Worm (Caenorhabditis elegans) whole organism, early embryonic: ENCODE measurements around the gene F55C9.15.
"Not testable (repeated sequence)": the region's sequence is repeated elsewhere in the genome, so short reads cannot be mapped to it uniquely, and the experiment has no call there.

Experiments
- B0310.2 ChIP-seq: sonication (generic microtip); optimal IDR thresholded peaks from 2 replicates; lab custom pipeline; 2016; ENCODE audit warnings: mild to moderate bottlenecking, missing genetic modification characterization, missing compliant biosample characterization
- F13C5.2 ChIP-seq: sonication (generic microtip); optimal IDR thresholded peaks from 2 replicates; lab custom pipeline; 2017; ENCODE audit warnings: mild to moderate bottlenecking, missing genetic modification characterization, inconsistent platforms, missing compliant biosample characterization
- ama-1 ChIP-seq: fragments of 150-350 bp; optimal IDR thresholded peaks from 2 replicates; lab custom pipeline; 2014
- flt-1 ChIP-seq: fragments of 200-800 bp; sonication (Bioruptor generic); IDR thresholded peaks from 2 replicates; pipeline ENCODE4 v1.3.6; 2022; ENCODE audit warnings: missing genetic modification characterization, missing compliant biosample characterization
- hmg-4 ChIP-seq: fragments of 200-800 bp; sonication (Bioruptor generic); optimal IDR thresholded peaks from 2 replicates; lab custom pipeline; 2018; ENCODE audit warnings: mild to moderate bottlenecking, missing genetic modification characterization, missing compliant biosample characterization
- pes-1 ChIP-seq: fragments of 200-800 bp; sonication (Bioruptor generic); IDR thresholded peaks from 2 replicates; pipeline ENCODE4 v1.3.6; 2022; ENCODE audit warnings: missing genetic modification reagents, missing genetic modification characterization, missing compliant biosample characterization
- sea-1 ChIP-seq: fragments of 200-800 bp; sonication (Bioruptor generic); conservative IDR thresholded peaks from 2 replicates; pipeline ENCODE4 v1.3.6; 2022; ENCODE audit warnings: missing genetic modification characterization, missing compliant biosample characterization
- tbx-37 ChIP-seq: fragments of 200-800 bp; sonication (Bioruptor generic); conservative IDR thresholded peaks from 2 replicates; pipeline ENCODE4 v1.3.6; 2022; ENCODE audit warnings: missing genetic modification reagents, missing genetic modification characterization, missing compliant biosample characterization
- tra-4 ChIP-seq: sonication (generic microtip); optimal IDR thresholded peaks from 2 replicates; lab custom pipeline; 2017; ENCODE audit warnings: missing genetic modification characterization, missing compliant biosample characterization

DNA sequence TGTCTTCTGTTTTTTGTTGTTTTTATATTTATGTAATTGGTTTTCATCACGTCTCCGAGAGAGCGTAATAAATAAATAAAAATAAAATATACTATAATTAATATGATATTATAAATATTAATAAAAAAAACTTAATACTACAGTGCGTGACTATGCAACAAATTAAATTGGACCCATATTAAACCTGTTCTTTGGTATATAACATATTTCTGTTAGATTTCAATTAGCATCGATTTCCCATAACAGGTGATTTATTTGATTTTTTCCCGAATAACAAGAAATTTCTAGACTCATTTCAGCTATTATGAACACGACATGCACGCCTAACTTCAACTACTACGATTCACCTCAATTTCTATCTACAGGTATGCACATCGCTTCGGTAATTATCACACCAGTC, 10.3 kb upstream of the F55C9.15 start, which contains the start of gene srh-208:
- not testable (repeated sequence) for TF ChIP-seq tbx-37 (GFP tag; lab: Robert Waterston, UW); F13C5.2; pes-1 (GFP tag; lab: Robert Waterston, UW); ama-1 (lab: Kevin White, UChicago); B0310.2; tra-4 (tag; lab: Kevin White, UChicago); flt-1; hmg-4 (GFP tag; lab: Kevin White, UChicago); sea-1
